Fruit fly (Drosophila melanogaster): ENCODE results near the gene CG1161.

- TF ChIP-seq Mio (GFP tag; optimal IDR thresholded peaks at IDR 0.05) (no peak), Hnf4 (GFP tag; optimal IDR thresholded peaks at IDR 0.05) (no peak), CG9705 (GFP tag; optimal IDR thresholded peaks at IDR 0.05) (no peak), dmrt93B (GFP tag; optimal IDR thresholded peaks at IDR 0.05) (no peak), br (GFP tag; optimal IDR thresholded peaks at IDR 0.05) (no peak), sage (GFP tag; optimal IDR thresholded peaks at IDR 0.05) (no peak), lola (GFP tag; optimal IDR thresholded peaks at IDR 0.05) (no peak), dl (GFP tag; optimal IDR thresholded peaks at IDR 0.05; ENCODE audit: insufficient read depth in 1 of 2, partially characterized antibody in 2 of 2) (no peak), psq (GFP tag; optimal IDR thresholded peaks at IDR 0.05) (no peak), ey (GFP tag; optimal IDR thresholded peaks at IDR 0.05) (no peak), fru (GFP tag; optimal IDR thresholded peaks at IDR 0.05) (no peak), dsf (GFP tag; optimal IDR thresholded peaks at IDR 0.05; ENCODE audit: borderline replicate concordance) (no peak), usp (GFP tag; optimal IDR thresholded peaks at IDR 0.05) (no peak)
Observed at dm6 chr3R:5395210-5395609, 40.3 kb downstream of the CG1161 start.
